Worm (Caenorhabditis elegans) whole organism, L3 larva: Measurements from ENCODE around the gene gnrr-3.
A peak's percentile ranks its signal among the peaks of the same experiment; 100 is the strongest.

Experiments
- R02D3.7 ChIP-seq: fragments of 150-350 bp; optimal IDR thresholded peaks from 2 replicates; lab custom pipeline; 2014; ENCODE audit warnings: missing biosample characterization, missing genetic modification characterization
- ZK546.5 ChIP-seq: sonication (generic microtip); optimal IDR thresholded peaks from 2 replicates; lab custom pipeline; 2017; ENCODE audit warnings: missing biosample characterization, missing genetic modification characterization
- aly-2 ChIP-seq: fragments of 150-350 bp; optimal IDR thresholded peaks from 2 replicates; lab custom pipeline; 2014; ENCODE audit warnings: missing biosample characterization, missing genetic modification characterization
- ama-1 ChIP-seq: fragments of 150-350 bp; optimal IDR thresholded peaks from 2 replicates; lab custom pipeline; 2018
- ceh-16 ChIP-seq: sonication (generic microtip); optimal IDR thresholded peaks from 2 replicates; lab custom pipeline; 2017; ENCODE audit warnings: missing biosample characterization, missing genetic modification characterization
- ceh-28 ChIP-seq: fragments of 150-350 bp; optimal IDR thresholded peaks from 2 replicates; lab custom pipeline; 2014; ENCODE audit warnings: missing biosample characterization, missing genetic modification reagents, missing genetic modification characterization
- ceh-82 ChIP-seq: fragments of 150-350 bp; optimal IDR thresholded peaks from 2 replicates; lab custom pipeline; 2014; ENCODE audit warnings: missing biosample characterization, missing genetic modification characterization
- ceh-9 ChIP-seq: sonication (generic microtip); optimal IDR thresholded peaks from 2 replicates; lab custom pipeline; 2018; ENCODE audit warnings: missing biosample characterization, missing genetic modification characterization
- daf-12 ChIP-seq: fragments of 150-350 bp; optimal IDR thresholded peaks from 2 replicates; lab custom pipeline; 2014; ENCODE audit warnings: missing biosample characterization, missing genetic modification reagents, missing genetic modification characterization
- egl-5 ChIP-seq: fragments of 150-350 bp; optimal IDR thresholded peaks from 2 replicates; lab custom pipeline; 2017; ENCODE audit warnings: missing biosample characterization, missing genetic modification reagents, missing genetic modification characterization, inconsistent platforms
- elt-1 ChIP-seq: fragments of 150-350 bp; optimal IDR thresholded peaks from 2 replicates; lab custom pipeline; 2014; ENCODE audit warnings: missing biosample characterization, missing genetic modification characterization
- elt-2 ChIP-seq: sonication (generic microtip); optimal IDR thresholded peaks from 2 replicates; lab custom pipeline; 2016; ENCODE audit warnings: missing genetic modification reagents, mild to moderate bottlenecking, missing genetic modification characterization, missing compliant biosample characterization
- fkh-2 ChIP-seq: fragments of 150-350 bp; optimal IDR thresholded peaks from 2 replicates; lab custom pipeline; 2014; ENCODE audit warnings: missing biosample characterization, missing genetic modification reagents, missing genetic modification characterization
- fos-1 ChIP-seq: fragments of 150-350 bp; optimal IDR thresholded peaks from 2 replicates; lab custom pipeline; 2014; ENCODE audit warnings: missing biosample characterization, missing genetic modification characterization
- hmg-11 ChIP-seq: sonication (generic microtip); optimal IDR thresholded peaks from 2 replicates; lab custom pipeline; 2016; ENCODE audit warnings: missing genetic modification characterization, missing compliant biosample characterization
- lin-39 ChIP-seq: fragments of 150-350 bp; optimal IDR thresholded peaks from 2 replicates; lab custom pipeline; 2018; ENCODE audit warnings: missing biosample characterization, missing genetic modification reagents, missing genetic modification characterization
- lsy-12 ChIP-seq: sonication (generic microtip); optimal IDR thresholded peaks from 2 replicates; lab custom pipeline; 2016; ENCODE audit warnings: mild to moderate bottlenecking, missing genetic modification characterization, missing compliant biosample characterization
- mdl-1 ChIP-seq: fragments of 150-350 bp; optimal IDR thresholded peaks from 2 replicates; lab custom pipeline; 2014; ENCODE audit warnings: missing biosample characterization, missing genetic modification characterization
- mml-1 ChIP-seq: fragments of 150-350 bp; sonication (generic microtip); optimal IDR thresholded peaks from 3 replicates; lab custom pipeline; 2014; ENCODE audit warnings: missing biosample characterization, missing genetic modification characterization
- nfya-1 ChIP-seq: sonication (generic microtip); optimal IDR thresholded peaks from 2 replicates; lab custom pipeline; 2017; ENCODE audit warnings: missing genetic modification characterization, mild to moderate bottlenecking, missing compliant biosample characterization, antibody characterized with exemption, moderate library complexity; ENCODE audit not compliant: insufficient read depth
- nhr-11 ChIP-seq: fragments of 150-350 bp; optimal IDR thresholded peaks from 2 replicates; lab custom pipeline; 2014; ENCODE audit warnings: missing biosample characterization, missing genetic modification characterization
- nhr-12 ChIP-seq: fragments of 150-350 bp; optimal IDR thresholded peaks from 2 replicates; lab custom pipeline; 2014; ENCODE audit warnings: missing biosample characterization, missing genetic modification characterization
- nhr-23 ChIP-seq: fragments of 150-350 bp; optimal IDR thresholded peaks from 2 replicates; lab custom pipeline; 2014; ENCODE audit warnings: missing biosample characterization, missing genetic modification reagents, missing genetic modification characterization
- nhr-237 ChIP-seq: fragments of 150-350 bp; optimal IDR thresholded peaks from 2 replicates; lab custom pipeline; 2014; ENCODE audit warnings: missing biosample characterization, missing genetic modification characterization
- nhr-25 ChIP-seq: sonication (generic microtip); optimal IDR thresholded peaks from 2 replicates; lab custom pipeline; 2017; ENCODE audit warnings: missing biosample characterization, missing genetic modification characterization
- nhr-28 ChIP-seq: fragments of 150-350 bp; optimal IDR thresholded peaks from 2 replicates; lab custom pipeline; 2014; ENCODE audit warnings: missing biosample characterization, missing genetic modification characterization
- nhr-43 ChIP-seq: sonication (generic microtip); optimal IDR thresholded peaks from 2 replicates; lab custom pipeline; 2016; ENCODE audit warnings: mild to moderate bottlenecking, missing genetic modification characterization, missing compliant biosample characterization; ENCODE audit not compliant: poor library complexity, severe bottlenecking
- nhr-67 ChIP-seq: fragments of 150-350 bp; optimal IDR thresholded peaks from 2 replicates; lab custom pipeline; 2014; ENCODE audit warnings: missing biosample characterization, missing genetic modification characterization
- nhr-76 ChIP-seq: fragments of 150-350 bp; sonication (generic microtip); optimal IDR thresholded peaks from 5 replicates; lab custom pipeline; 2014; ENCODE audit warnings: missing biosample characterization, missing genetic modification characterization
- nhr-77 ChIP-seq: fragments of 150-350 bp; optimal IDR thresholded peaks from 2 replicates; lab custom pipeline; 2014; ENCODE audit warnings: missing biosample characterization, missing genetic modification characterization
- pha-4 ChIP-seq: fragments of 150-350 bp; optimal IDR thresholded peaks from 2 replicates; lab custom pipeline; 2014; ENCODE audit warnings: missing biosample characterization, missing genetic modification reagents, missing genetic modification characterization
- pqm-1 ChIP-seq: fragments of 150-350 bp; optimal IDR thresholded peaks from 2 replicates; lab custom pipeline; 2017; ENCODE audit warnings: missing biosample characterization, missing genetic modification characterization, inconsistent platforms
- sea-2 ChIP-seq: fragments of 150-350 bp; sonication (generic microtip); optimal IDR thresholded peaks from 4 replicates; lab custom pipeline; 2014; ENCODE audit warnings: missing biosample characterization, missing genetic modification reagents, missing genetic modification characterization
- skn-1 ChIP-seq: fragments of 150-350 bp; optimal IDR thresholded peaks from 2 replicates; lab custom pipeline; 2014; ENCODE audit warnings: missing biosample characterization, missing genetic modification characterization
- unc-62 ChIP-seq: fragments of 150-350 bp; sonication (generic microtip); optimal IDR thresholded peaks from 4 replicates; lab custom pipeline; 2014; ENCODE audit warnings: missing biosample characterization, missing genetic modification reagents, missing genetic modification characterization
- zag-1 ChIP-seq: fragments of 150-350 bp; optimal IDR thresholded peaks from 2 replicates; lab custom pipeline; 2014; ENCODE audit warnings: missing biosample characterization, missing genetic modification characterization
- ztf-11 ChIP-seq: fragments of 150-350 bp; optimal IDR thresholded peaks from 2 replicates; lab custom pipeline; 2014; ENCODE audit warnings: missing biosample characterization, missing genetic modification characterization

gnrr-3 gene

DNA sequence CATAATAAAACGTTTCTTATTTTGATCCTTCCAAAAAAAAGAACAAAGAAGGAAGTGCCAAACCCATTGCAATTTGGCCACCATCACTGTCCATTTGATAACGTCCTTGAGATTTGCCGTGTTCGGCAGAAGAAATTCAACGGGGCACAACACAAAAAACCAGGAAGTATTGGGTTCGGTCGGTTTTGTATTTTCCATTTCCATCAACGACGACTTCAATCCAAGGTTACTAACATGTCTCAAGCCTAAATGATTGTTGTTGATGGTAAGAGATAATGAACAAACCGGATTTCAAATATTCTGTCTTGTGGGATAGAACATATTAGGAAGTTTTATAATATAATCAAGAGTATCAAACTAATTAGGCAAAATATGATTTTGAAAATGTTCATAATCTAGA lies 27.1 kb downstream of the gnrr-3 start:
- TF ChIP-seq nhr-23, result peak; percentile 64
- TF ChIP-seq elt-1 (tag; lab: Kevin White, UChicago), result no peak
- TF ChIP-seq aly-2 (tag; lab: Kevin White, UChicago), result no peak
- no peak for TF ChIP-seq nhr-28 (tag; lab: Kevin White, UChicago)
- no peak for TF ChIP-seq mml-1 (tag; lab: Kevin White, UChicago)
- no peak for TF ChIP-seq pqm-1 (tag; lab: Kevin White, UChicago)

DNA sequence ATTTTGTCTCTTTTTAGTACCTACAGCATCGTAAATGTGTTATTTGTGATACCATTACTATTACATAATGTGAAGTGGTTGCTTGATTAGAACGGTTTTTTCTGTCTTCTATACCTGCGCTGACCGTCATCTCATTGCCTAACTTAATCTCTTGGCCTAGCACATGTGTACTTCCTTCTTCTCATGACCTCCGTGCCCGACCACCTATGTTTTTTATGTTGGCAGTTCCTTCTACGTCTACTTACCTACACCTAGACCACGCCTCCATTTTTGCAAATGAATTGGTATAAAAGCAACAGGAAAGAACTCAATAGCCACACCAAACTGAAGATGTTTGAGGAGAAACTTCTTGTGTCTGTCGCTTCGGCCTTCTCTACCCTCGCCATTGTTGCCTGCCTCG lies 28.0 kb downstream of the gnrr-3 start, which contains the start of gene col-176:
col-176 (plus strand) TSS at position 301 of the 400 bp plus-strand sequence.
- no peak for TF ChIP-seq ztf-11 (tag; lab: Kevin White, UChicago)
- no peak for TF ChIP-seq hmg-11 (tag; lab: Kevin White, UChicago)
- no peak for TF ChIP-seq pha-4 (tag; lab: Kevin White, UChicago)
- TF ChIP-seq nfya-1 (tag; lab: Kevin White, UChicago), result no peak
- peak; percentile 58 for TF ChIP-seq nhr-23
- TF ChIP-seq lsy-12 (tag; lab: Kevin White, UChicago), result no peak
- TF ChIP-seq nhr-67 (tag; lab: Kevin White, UChicago), result no peak

DNA sequence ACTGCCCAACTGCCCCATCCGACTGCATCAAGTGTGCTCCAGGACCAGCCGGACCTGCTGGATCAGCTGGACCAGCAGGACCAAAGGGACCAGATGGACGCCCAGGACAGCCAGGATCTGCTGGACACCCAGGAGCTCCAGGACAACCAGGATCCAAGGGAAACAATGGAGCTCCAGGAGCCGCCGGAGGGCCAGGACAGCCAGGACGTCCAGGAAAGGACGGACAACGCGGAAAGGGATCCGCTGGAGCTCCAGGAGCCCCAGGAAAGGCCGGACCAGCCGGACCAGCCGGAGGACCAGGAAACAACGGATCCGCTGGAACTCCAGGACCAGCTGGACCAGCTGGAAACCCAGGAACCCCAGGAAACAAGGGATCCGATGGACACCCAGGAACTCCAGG lies 28.8 kb downstream of the gnrr-3 start:
- no peak for TF ChIP-seq fkh-2 (tag; lab: Kevin White, UChicago)
- no peak for TF ChIP-seq daf-12 (tag; lab: Kevin White, UChicago)
- TF ChIP-seq hmg-11 (tag; lab: Kevin White, UChicago), result no peak
- no peak for TF ChIP-seq nhr-11 (tag; lab: Kevin White, UChicago)
- TF ChIP-seq ztf-11 (tag; lab: Kevin White, UChicago), result no peak

- TF ChIP-seq ceh-28, result peak; percentile 62
- TF ChIP-seq nhr-237 (tag; lab: Kevin White, UChicago), result no peak
These were observed 29.4 kb downstream of the gnrr-3 start for ce11 chrX:10078637-10079036.

DNA sequence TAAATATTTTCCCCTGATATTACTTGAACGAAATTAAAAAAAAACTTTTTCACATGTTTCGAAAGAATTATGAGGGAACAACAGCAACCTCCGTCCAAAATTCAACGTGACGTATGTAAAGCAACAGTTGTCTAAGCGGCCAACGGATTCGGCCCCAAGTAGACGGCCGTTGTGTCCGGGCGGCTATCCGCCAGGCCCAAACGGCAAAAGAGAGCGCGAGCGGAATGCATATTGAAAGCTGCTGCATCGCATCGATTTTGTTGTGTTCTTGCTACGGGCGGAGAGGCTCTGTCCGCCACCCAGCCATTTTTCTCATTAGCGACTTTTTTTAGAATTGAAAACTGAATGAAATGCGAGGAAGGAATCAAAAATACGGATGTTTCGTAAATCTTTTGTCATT lies 30.0 kb downstream of the gnrr-3 start:
- TF ChIP-seq mml-1 (tag; lab: Kevin White, UChicago) (no peak), nhr-67 (tag; lab: Kevin White, UChicago) (no peak), ama-1 (lab: Kevin White, UChicago) (no peak), nfya-1 (tag; lab: Kevin White, UChicago) (peak; percentile 33), ZK546.5 (no peak), ceh-16 (tag; lab: Kevin White, UChicago) (no peak), pha-4 (tag; lab: Kevin White, UChicago) (no peak), nhr-12 (no peak), ceh-9 (tag; lab: Kevin White, UChicago) (no peak), zag-1 (tag; lab: Kevin White, UChicago) (no peak), lin-39 (tag; lab: Kevin White, UChicago) (peak; percentile 40)

- TF ChIP-seq daf-12 (tag; lab: Kevin White, UChicago), result no peak
- TF ChIP-seq nhr-28 (tag; lab: Kevin White, UChicago), result no peak
- TF ChIP-seq fos-1 (tag; lab: Kevin White, UChicago), result no peak
- TF ChIP-seq nhr-43, result no peak
- peak; percentile 43 for TF ChIP-seq elt-1 (tag; lab: Kevin White, UChicago)
These were observed 31.8 kb downstream of the gnrr-3 start for ce11 chrX:10081077-10081476.

DNA sequence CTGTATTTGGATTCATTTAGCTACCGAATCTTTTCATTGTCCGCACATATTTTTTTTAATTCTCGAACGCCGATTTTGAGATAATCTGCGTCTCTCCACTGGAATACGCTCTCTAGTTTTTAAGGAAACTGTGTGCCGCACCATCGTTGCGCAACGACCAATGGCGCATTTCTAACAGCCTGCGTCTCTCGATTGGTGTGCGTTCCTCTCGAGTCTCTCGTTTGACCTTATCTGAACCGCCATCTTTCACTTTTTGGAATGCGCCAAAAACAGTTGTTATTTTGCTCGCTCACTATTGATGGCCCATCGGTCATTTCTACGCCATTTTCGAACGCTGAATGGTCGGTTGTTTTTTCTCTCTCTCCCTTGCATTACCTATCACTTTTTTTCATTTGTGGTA lies 34.0 kb downstream of the gnrr-3 start:
- TF ChIP-seq nhr-77, result no peak

DNA sequence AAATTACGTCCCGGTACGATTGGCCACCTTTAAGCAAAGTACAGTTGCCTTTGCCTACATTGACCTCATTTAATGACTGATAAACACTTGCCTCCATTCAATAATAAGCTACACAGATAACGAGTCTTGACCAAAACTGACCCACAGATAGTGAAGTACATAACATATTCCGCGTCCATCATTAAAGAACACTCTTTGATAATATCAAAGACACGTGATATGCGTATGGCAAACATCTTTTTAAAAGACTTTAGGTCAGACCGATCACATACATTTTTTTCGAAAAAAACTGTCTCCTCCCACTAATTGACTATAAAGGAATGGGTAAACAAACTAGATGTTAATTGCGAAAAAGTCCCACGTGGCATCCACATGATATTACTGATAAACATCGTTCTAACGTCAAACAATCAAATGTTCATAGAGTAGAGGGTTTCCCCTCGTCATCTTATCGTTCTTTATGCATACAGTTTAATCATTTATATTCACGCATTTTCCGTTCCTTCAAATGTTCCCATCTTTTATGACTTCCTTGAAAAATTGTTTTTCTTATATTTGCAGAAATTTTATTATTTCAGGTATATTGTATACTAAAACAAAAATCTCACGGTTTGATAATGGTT lies 34.9 kb downstream of the gnrr-3 start, which contains the start of gene W07E11.1:
W07E11.1 (plus strand) TSS at position 573 of the 623 bp plus-strand sequence.
- TF ChIP-seq lin-39 (tag; lab: Kevin White, UChicago) (no peak), elt-2 (tag; lab: Kevin White, UChicago) (peak; percentile 97), unc-62 (GFP tag; lab: Kevin White, UChicago) (no peak), pha-4 (tag; lab: Kevin White, UChicago) (peak; percentile 4), pqm-1 (tag; lab: Kevin White, UChicago) (peak; percentile 84), fkh-2 (tag; lab: Kevin White, UChicago) (no peak), nhr-12 (no peak), ztf-11 (tag; lab: Kevin White, UChicago) (no peak), egl-5 (tag; lab: Kevin White, UChicago) (no peak), mdl-1 (tag; lab: Kevin White, UChicago) (no peak), nhr-76 (no peak), sea-2 (GFP tag; lab: Kevin White, UChicago) (no peak), nhr-11 (tag; lab: Kevin White, UChicago) (no peak), skn-1 (tag; lab: Kevin White, UChicago) (no peak), fos-1 (tag; lab: Kevin White, UChicago) (no peak), nhr-77 (no peak), R02D3.7 (tag; lab: Kevin White, UChicago) (no peak), nhr-28 (tag; lab: Kevin White, UChicago) (no peak), ceh-82 (tag; lab: Kevin White, UChicago) (no peak), nhr-237 (tag; lab: Kevin White, UChicago) (no peak), nfya-1 (tag; lab: Kevin White, UChicago) (no peak), nhr-25 (peak; percentile 3)
